Worm (Caenorhabditis elegans) whole organism, late embryonic: Measurements from ENCODE around the gene K02F6.7.

ENCODE experiments used
- C08G9.2 ChIP-seq: sonication (generic microtip); optimal IDR thresholded peaks from 2 replicates; lab custom pipeline; 2016; ENCODE audit warnings: mild to moderate bottlenecking, missing genetic modification characterization, moderate library complexity, missing compliant biosample characterization
- C38D4.7 ChIP-seq: fragments of 200-800 bp; sonication (Bioruptor generic); optimal IDR thresholded peaks from 2 replicates; lab custom pipeline; 2018; ENCODE audit warnings: mild to moderate bottlenecking, missing genetic modification characterization, moderate library complexity, missing compliant biosample characterization
- F13H6.1 ChIP-seq: sonication (generic microtip); optimal IDR thresholded peaks from 2 replicates; lab custom pipeline; 2016; ENCODE audit warnings: missing genetic modification characterization, missing compliant biosample characterization
- K02D7.2 ChIP-seq: sonication (generic microtip); optimal IDR thresholded peaks from 2 replicates; lab custom pipeline; 2017; ENCODE audit warnings: mild to moderate bottlenecking, missing genetic modification characterization, missing compliant biosample characterization
- ama-1 ChIP-seq: fragments of 150-350 bp; optimal IDR thresholded peaks from 2 replicates; lab custom pipeline; 2014
- ceh-14 ChIP-seq: sonication (generic microtip); optimal IDR thresholded peaks from 2 replicates; lab custom pipeline; 2016; ENCODE audit warnings: missing genotype, missing genetic modification characterization, missing compliant biosample characterization
- ceh-18 ChIP-seq: sonication (generic microtip); optimal IDR thresholded peaks from 2 replicates; lab custom pipeline; 2016; ENCODE audit warnings: missing genetic modification characterization, missing compliant biosample characterization
- ceh-2 ChIP-seq: sonication (generic microtip); optimal IDR thresholded peaks from 2 replicates; lab custom pipeline; 2016; ENCODE audit warnings: missing genotype, missing genetic modification characterization, missing compliant biosample characterization
- ceh-22 ChIP-seq: sonication (generic microtip); optimal IDR thresholded peaks from 2 replicates; lab custom pipeline; 2017; ENCODE audit warnings: missing biosample characterization, missing genetic modification characterization
- ceh-31 ChIP-seq: sonication (generic microtip); optimal IDR thresholded peaks from 2 replicates; lab custom pipeline; 2016; ENCODE audit warnings: missing genetic modification characterization, missing compliant biosample characterization
- ceh-34 ChIP-seq: sonication (generic microtip); optimal IDR thresholded peaks from 2 replicates; lab custom pipeline; 2016; ENCODE audit warnings: mild to moderate bottlenecking, missing genetic modification characterization, missing compliant biosample characterization
- ceh-45 ChIP-seq: fragments of 200-800 bp; sonication (Bioruptor generic); IDR thresholded peaks from 2 replicates; pipeline ENCODE4 v1.3.6; 2022; ENCODE audit warnings: missing genetic modification reagents, missing genetic modification characterization, missing compliant biosample characterization
- ceh-9 ChIP-seq: sonication (generic microtip); optimal IDR thresholded peaks from 2 replicates; lab custom pipeline; 2016; ENCODE audit warnings: mild to moderate bottlenecking, missing genetic modification characterization, inconsistent platforms, missing compliant biosample characterization
- dmd-4 ChIP-seq: sonication (generic microtip); optimal IDR thresholded peaks from 2 replicates; lab custom pipeline; 2016; ENCODE audit warnings: borderline replicate concordance, missing genetic modification characterization, missing compliant biosample characterization
- elt-2 ChIP-seq: sonication (generic microtip); optimal IDR thresholded peaks from 2 replicates; lab custom pipeline; 2016; ENCODE audit warnings: missing genetic modification reagents, missing genetic modification characterization, missing compliant biosample characterization
- elt-4 ChIP-seq: sonication (generic microtip); optimal IDR thresholded peaks from 2 replicates; lab custom pipeline; 2016; ENCODE audit warnings: missing genetic modification characterization, missing compliant biosample characterization
- hlh-15 ChIP-seq: sonication (generic microtip); optimal IDR thresholded peaks from 2 replicates; lab custom pipeline; 2016; ENCODE audit warnings: missing genetic modification characterization, missing compliant biosample characterization
- hlh-30 ChIP-seq: sonication (generic microtip); optimal IDR thresholded peaks from 2 replicates; lab custom pipeline; 2017; ENCODE audit warnings: antibody characterized with exemption, missing genetic modification characterization, missing compliant biosample characterization; ENCODE audit not compliant: insufficient read depth
- lim-6 ChIP-seq: sonication (generic microtip); optimal IDR thresholded peaks from 2 replicates; lab custom pipeline; 2016; ENCODE audit warnings: missing genetic modification characterization, missing compliant biosample characterization
- lin-11 ChIP-seq: fragments of 200-800 bp; sonication (Bioruptor generic); optimal IDR thresholded peaks from 2 replicates; lab custom pipeline; 2018; ENCODE audit warnings: mild to moderate bottlenecking, missing genetic modification characterization, missing compliant biosample characterization
- madf-2 ChIP-seq: sonication (generic microtip); optimal IDR thresholded peaks from 2 replicates; lab custom pipeline; 2017; ENCODE audit warnings: missing genetic modification characterization, missing compliant biosample characterization
- mec-3 ChIP-seq: sonication (generic microtip); optimal IDR thresholded peaks from 2 replicates; lab custom pipeline; 2016; ENCODE audit warnings: borderline replicate concordance, missing genetic modification characterization, missing compliant biosample characterization
- nhr-11 ChIP-seq: fragments of 150-350 bp; optimal IDR thresholded peaks from 2 replicates; lab custom pipeline; 2014; ENCODE audit warnings: missing biosample characterization, missing genetic modification characterization
- odd-2 ChIP-seq: sonication (generic microtip); optimal IDR thresholded peaks from 2 replicates; lab custom pipeline; 2017; ENCODE audit warnings: antibody characterized with exemption, mild to moderate bottlenecking, missing genetic modification characterization, missing compliant biosample characterization
- pat-9 ChIP-seq: fragments of 200-800 bp; sonication (Bioruptor generic); optimal IDR thresholded peaks from 2 replicates; lab custom pipeline; 2018; ENCODE audit warnings: mild to moderate bottlenecking, missing genetic modification characterization, moderate library complexity, missing compliant biosample characterization
- pax-1 ChIP-seq: fragments of 150-350 bp; optimal IDR thresholded peaks from 2 replicates; lab custom pipeline; 2014; ENCODE audit warnings: missing biosample characterization, missing genetic modification characterization
- pha-4 ChIP-seq: fragments of 150-350 bp; optimal IDR thresholded peaks from 2 replicates; lab custom pipeline; 2018; ENCODE audit warnings: missing biosample characterization, missing genetic modification reagents, missing genetic modification characterization
- pqm-1 ChIP-seq: sonication (generic microtip); optimal IDR thresholded peaks from 2 replicates; lab custom pipeline; 2016; ENCODE audit warnings: missing genetic modification characterization, missing compliant biosample characterization
- ref-2 ChIP-seq: sonication (generic microtip); optimal IDR thresholded peaks from 2 replicates; lab custom pipeline; 2016; ENCODE audit warnings: missing genetic modification characterization, missing compliant biosample characterization
- rnt-1 ChIP-seq: sonication (generic microtip); optimal IDR thresholded peaks from 2 replicates; lab custom pipeline; 2016; ENCODE audit warnings: missing genetic modification characterization, missing compliant biosample characterization
- sdc-2 ChIP-seq: sonication (generic microtip); optimal IDR thresholded peaks from 2 replicates; lab custom pipeline; 2016; ENCODE audit warnings: missing genotype, missing genetic modification characterization, missing compliant biosample characterization
- sox-2 ChIP-seq: fragments of 200-800 bp; sonication (Bioruptor generic); IDR thresholded peaks from 2 replicates; pipeline ENCODE4 v1.3.6; 2022; ENCODE audit warnings: missing genetic modification reagents, missing genetic modification characterization, missing compliant biosample characterization
- sox-4 ChIP-seq: sonication (generic microtip); optimal IDR thresholded peaks from 2 replicates; lab custom pipeline; 2017; ENCODE audit warnings: mild to moderate bottlenecking, missing genetic modification characterization, inconsistent platforms, missing compliant biosample characterization
- syd-9 ChIP-seq: sonication (generic microtip); optimal IDR thresholded peaks from 2 replicates; lab custom pipeline; 2016; ENCODE audit warnings: mild to moderate bottlenecking, missing genetic modification characterization, moderate library complexity, missing compliant biosample characterization
- tbx-7 ChIP-seq: sonication (generic microtip); optimal IDR thresholded peaks from 2 replicates; lab custom pipeline; 2016; ENCODE audit warnings: missing genotype, missing genetic modification characterization, missing compliant biosample characterization
- unc-3 ChIP-seq, 2 experiments: fragments of 200-800 bp in 1 of 2; sonication (Bioruptor generic) in 1 of 2; sonication (generic microtip) in 1 of 2; conservative IDR thresholded peaks in 1 of 2; optimal IDR thresholded peaks in 1 of 2; 2 replicates each; pipeline versions ENCODE4 v1.3.6 to Lab custom; 2016 to 2022; ENCODE audit warnings: missing compliant biosample characterization in 2 of 2, missing genetic modification characterization in 2 of 2, missing genetic modification reagents in 1 of 2
- unc-42 ChIP-seq: sonication (generic microtip); optimal IDR thresholded peaks from 2 replicates; lab custom pipeline; 2016; ENCODE audit warnings: missing genotype, missing genetic modification characterization, missing compliant biosample characterization
- unc-86 ChIP-seq: sonication (generic microtip); optimal IDR thresholded peaks from 2 replicates; lab custom pipeline; 2016; ENCODE audit warnings: missing genetic modification characterization, missing compliant biosample characterization
- zip-5 ChIP-seq: sonication (generic microtip); optimal IDR thresholded peaks from 2 replicates; lab custom pipeline; 2016; ENCODE audit warnings: missing genetic modification characterization, missing compliant biosample characterization

Gene K02F6.7

ce11 chrII:2483507-2483906 is 54.1 kb downstream of the K02F6.7 start, which contains the start of gene F53G2.13:
Gene F53G2.13, plus strand, starts transcription at chrII:2483807.
- TF ChIP-seq ceh-2 (tag; lab: Kevin White, UChicago) (no peak), ceh-31 (tag; lab: Kevin White, UChicago) (no peak), nhr-11 (tag; lab: Kevin White, UChicago) (no peak), pha-4 (tag; lab: Kevin White, UChicago) (no peak), elt-4 (tag; lab: Kevin White, UChicago) (no peak), K02D7.2 (tag; lab: Kevin White, UChicago) (no peak), tbx-7 (no peak), ceh-22 (tag; lab: Kevin White, UChicago) (no peak), ceh-18 (tag; lab: Kevin White, UChicago) (no peak), syd-9 (tag; lab: Kevin White, UChicago) (no peak), zip-5 (tag; lab: Kevin White, UChicago) (no peak), unc-86 (tag; lab: Kevin White, UChicago) (no peak), F13H6.1 (tag; lab: Kevin White, UChicago) (no peak), sdc-2 (tag; lab: Kevin White, UChicago) (no peak), dmd-4 (tag; lab: Kevin White, UChicago) (no peak), hlh-30 (tag; lab: Kevin White, UChicago) (no peak)

ce11 chrII:2481621-2482020 is 56.0 kb downstream of the K02F6.7 start, which contains the start of gene F53G2.2:
Gene F53G2.2, plus strand, starts transcription at chrII:2481921.
- no peak for TF ChIP-seq hlh-15 (tag; lab: Kevin White, UChicago)
- TF ChIP-seq ceh-2 (tag; lab: Kevin White, UChicago) = no peak
- TF ChIP-seq mec-3 (tag; lab: Kevin White, UChicago) = no peak
- no peak for TF ChIP-seq unc-42 (tag; lab: Kevin White, UChicago)
- TF ChIP-seq ceh-9 (tag; lab: Kevin White, UChicago) = no peak
- no peak for TF ChIP-seq lim-6 (tag; lab: Kevin White, UChicago)
- TF ChIP-seq, all 69 proteins: peak for 0

- TF ChIP-seq ama-1 (lab: Kevin White, UChicago) = no peak
- no peak for TF ChIP-seq ceh-22 (tag; lab: Kevin White, UChicago)
- no peak for TF ChIP-seq elt-2
- no peak for TF ChIP-seq pat-9 (tag; lab: Kevin White, UChicago)
- no peak for TF ChIP-seq lin-11 (tag; lab: Kevin White, UChicago)
- TF ChIP-seq zip-5 (tag; lab: Kevin White, UChicago) = no peak
- no peak for TF ChIP-seq C38D4.7
- TF ChIP-seq ceh-34 (tag; lab: Kevin White, UChicago) = no peak
- no peak for TF ChIP-seq odd-2 (tag; lab: Kevin White, UChicago)
These were observed 57.6 kb downstream of the K02F6.7 start, which contains the start of gene F53G2.3 for ce11 chrII:2480099-2480498. Gene F53G2.3, plus strand, starts transcription at chrII:2480399.

ce11 chrII:2479047-2479446 is 58.6 kb downstream of the K02F6.7 start, which contains the start of gene F53G2.12:
Gene F53G2.12, minus strand, starts transcription at chrII:2479090.
- no peak for TF ChIP-seq ama-1 (lab: Kevin White, UChicago)
- TF ChIP-seq ceh-18 (tag; lab: Kevin White, UChicago) = no peak
- no peak for TF ChIP-seq ceh-45 (GFP tag; lab: Robert Waterston, UW)
- no peak for TF ChIP-seq madf-2 (tag; lab: Kevin White, UChicago)

ce11 chrII:2478543-2478942 is 59.1 kb downstream of the K02F6.7 start, which contains the start of gene mnat-1:
Gene mnat-1, minus strand, starts transcription at chrII:2478643.
- TF ChIP-seq C08G9.2 (tag; lab: Kevin White, UChicago) = no peak
- no peak for TF ChIP-seq ama-1 (lab: Kevin White, UChicago)
- no peak for TF ChIP-seq ceh-22 (tag; lab: Kevin White, UChicago)
- no peak for TF ChIP-seq madf-2 (tag; lab: Kevin White, UChicago)
- no peak for TF ChIP-seq sox-4
- TF ChIP-seq dmd-4 (tag; lab: Kevin White, UChicago) = no peak
- no peak for TF ChIP-seq ref-2 (tag; lab: Kevin White, UChicago)
- no peak for TF ChIP-seq pax-1
- no peak for TF ChIP-seq rnt-1 (tag; lab: Kevin White, UChicago)
- no peak for TF ChIP-seq pqm-1
- TF ChIP-seq pat-9 (tag; lab: Kevin White, UChicago) = no peak
- TF ChIP-seq unc-42 (tag; lab: Kevin White, UChicago) = no peak
- no peak for TF ChIP-seq sox-2 (GFP tag; lab: Robert Waterston, UW)
- TF ChIP-seq ceh-14 (tag; lab: Kevin White, UChicago) = no peak
- TF ChIP-seq unc-3 (GFP tag; conservative IDR thresholded peaks at IDR 0.05; lab: Robert Waterston, UW) = no peak
- no peak for TF ChIP-seq unc-3 (tag; optimal IDR thresholded peaks at IDR 0.05; lab: Kevin White, UChicago)
- TF ChIP-seq, all 69 proteins: peak for 0
